Fruit fly (Drosophila melanogaster) S2 (cell line): Measurements from ENCODE around the gene Myc.

Experiments
- CG8478 ChIP-seq: fragments of >200 bp; optimal IDR thresholded peaks from 2 replicates; lab custom pipeline; 2018
- CTCF ChIP-seq, 2 experiments: fragments of >200 bp; optimal IDR thresholded peaks; 2 replicates each; lab custom pipeline; 2018

dm6 chrX:3373656-3374055 lies 697 bp downstream of the Myc start:
- TF ChIP-seq CG8478 (lab: Kevin White, UChicago) (no peak), CTCF (optimal IDR thresholded peaks at IDR 0.05; lab: Kevin White, UChicago) (no peak)
